Fruit fly (Drosophila melanogaster): ENCODE results near the gene rdgB.

rdgB gene

dm6 chrX:13787282-13787850, 24.8 kb downstream of the rdgB start (continued):
- no peak for TF ChIP-seq CG10462 (GFP tag; optimal IDR thresholded peaks at IDR 0.05)
- TF ChIP-seq HLH3B (GFP tag; IDR thresholded peaks at IDR 0.05): no peak
- TF ChIP-seq Rfx (GFP tag; IDR thresholded peaks at IDR 0.05): no peak
- peak; percentile 17 for TF ChIP-seq cg (GFP tag; optimal IDR thresholded peaks at IDR 0.05)
- TF ChIP-seq Dip2 (GFP tag; IDR thresholded peaks at IDR 0.05): no peak
- TF ChIP-seq bab2 (GFP tag; optimal IDR thresholded peaks at IDR 0.05): no peak
- no peak for TF ChIP-seq Usf (GFP tag; optimal IDR thresholded peaks at IDR 0.05)
- TF ChIP-seq GATAe (GFP tag; conservative IDR thresholded peaks at IDR 0.05): no peak
- TF ChIP-seq Blimp-1 (GFP tag; optimal IDR thresholded peaks at IDR 0.05): no peak
- TF ChIP-seq zen (tag; optimal IDR thresholded peaks at IDR 0.05): no peak
- no peak for TF ChIP-seq CG14710 (tag; optimal IDR thresholded peaks at IDR 0.05)
- TF ChIP-seq fu2 (GFP tag; optimal IDR thresholded peaks at IDR 0.05): no peak
- no peak for TF ChIP-seq CG30020 (tag; optimal IDR thresholded peaks at IDR 0.05)
- no peak for TF ChIP-seq ranshi (GFP tag; IDR thresholded peaks at IDR 0.05)
- no peak for TF ChIP-seq CG10267 (tag; optimal IDR thresholded peaks at IDR 0.05)
- no peak for TF ChIP-seq CG18619 (GFP tag; optimal IDR thresholded peaks at IDR 0.05)
- TF ChIP-seq Lhr (GFP tag; optimal IDR thresholded peaks at IDR 0.05): no peak
- no peak for TF ChIP-seq CG15696 (tag; optimal IDR thresholded peaks at IDR 0.05)
- TF ChIP-seq toy (GFP tag; IDR thresholded peaks at IDR 0.05): no peak
- no peak for TF ChIP-seq ro (GFP tag; IDR thresholded peaks at IDR 0.05)
- no peak for TF ChIP-seq h (optimal IDR thresholded peaks at IDR 0.05)
- no peak for TF ChIP-seq H2.0 (GFP tag; IDR thresholded peaks at IDR 0.05)
- no peak for TF ChIP-seq CG6254 (GFP tag; optimal IDR thresholded peaks at IDR 0.05)
- no peak for TF ChIP-seq Atf6 (GFP tag; IDR thresholded peaks at IDR 0.05)
- no peak for TF ChIP-seq CG5953 (GFP tag; IDR thresholded peaks at IDR 0.05)
- TF ChIP-seq wek (GFP tag; optimal IDR thresholded peaks at IDR 0.05): no peak
- TF ChIP-seq CG33213 (GFP tag; optimal IDR thresholded peaks at IDR 0.05): no peak
- no peak for TF ChIP-seq hth (optimal IDR thresholded peaks at IDR 0.05)
- TF ChIP-seq CG4404 (GFP tag; IDR thresholded peaks at IDR 0.05): no peak
- no peak for TF ChIP-seq Trl (optimal IDR thresholded peaks at IDR 0.05)
- TF ChIP-seq Trl (GFP tag; optimal IDR thresholded peaks at IDR 0.05): no peak
- TF ChIP-seq Awh (GFP tag; IDR thresholded peaks at IDR 0.05): no peak
- TF ChIP-seq Dp (GFP tag; optimal IDR thresholded peaks at IDR 0.05): no peak
- TF ChIP-seq Dek (tag; optimal IDR thresholded peaks at IDR 0.05): no peak
- no peak for TF ChIP-seq ind (GFP tag; optimal IDR thresholded peaks at IDR 0.05)
- TF ChIP-seq Xbp1 (GFP tag; optimal IDR thresholded peaks at IDR 0.05): no peak
- no peak for TF ChIP-seq CG9727 (GFP tag; optimal IDR thresholded peaks at IDR 0.05)
- TF ChIP-seq Mad (GFP tag; optimal IDR thresholded peaks at IDR 0.05): no peak
- TF ChIP-seq CG18599 (GFP tag; optimal IDR thresholded peaks at IDR 0.05): no peak
- TF ChIP-seq Sin3A (optimal IDR thresholded peaks at IDR 0.05): no peak
- TF ChIP-seq kay (GFP tag; optimal IDR thresholded peaks at IDR 0.05): no peak
- TF ChIP-seq CG16813 (GFP tag; IDR thresholded peaks at IDR 0.05; ENCODE audit: partially characterized antibody): 0 out of 3 replicates have a peak, but pooled peaks have one; percentile 42
- TF ChIP-seq gsb (GFP tag; IDR thresholded peaks at IDR 0.05): no peak
- TF ChIP-seq mld (GFP tag; IDR thresholded peaks at IDR 0.05; ENCODE audit: partially characterized antibody): no peak
- TF ChIP-seq abd-A (tag; optimal IDR thresholded peaks at IDR 0.05): peak; percentile 36
- TF ChIP-seq Stat92E (GFP tag; optimal IDR thresholded peaks at IDR 0.05): no peak
- peak; percentile 57 for TF ChIP-seq nmo (GFP tag; optimal IDR thresholded peaks at IDR 0.05)
- TF ChIP-seq CG18476 (GFP tag; optimal IDR thresholded peaks at IDR 0.05): no peak
- no peak for TF ChIP-seq lmd (GFP tag; IDR thresholded peaks at IDR 0.05)
- TF ChIP-seq CG14667 (GFP tag; IDR thresholded peaks at IDR 0.05): no peak
- TF ChIP-seq CG1233 (GFP tag; optimal IDR thresholded peaks at IDR 0.05): no peak
- no peak for TF ChIP-seq Meics (GFP tag; optimal IDR thresholded peaks at IDR 0.05)
- no peak for TF ChIP-seq br (optimal IDR thresholded peaks at IDR 0.05)
